Worm (Caenorhabditis elegans): ENCODE results near the gene Y48E1C.1.

Y48E1C.1 gene

DNA sequence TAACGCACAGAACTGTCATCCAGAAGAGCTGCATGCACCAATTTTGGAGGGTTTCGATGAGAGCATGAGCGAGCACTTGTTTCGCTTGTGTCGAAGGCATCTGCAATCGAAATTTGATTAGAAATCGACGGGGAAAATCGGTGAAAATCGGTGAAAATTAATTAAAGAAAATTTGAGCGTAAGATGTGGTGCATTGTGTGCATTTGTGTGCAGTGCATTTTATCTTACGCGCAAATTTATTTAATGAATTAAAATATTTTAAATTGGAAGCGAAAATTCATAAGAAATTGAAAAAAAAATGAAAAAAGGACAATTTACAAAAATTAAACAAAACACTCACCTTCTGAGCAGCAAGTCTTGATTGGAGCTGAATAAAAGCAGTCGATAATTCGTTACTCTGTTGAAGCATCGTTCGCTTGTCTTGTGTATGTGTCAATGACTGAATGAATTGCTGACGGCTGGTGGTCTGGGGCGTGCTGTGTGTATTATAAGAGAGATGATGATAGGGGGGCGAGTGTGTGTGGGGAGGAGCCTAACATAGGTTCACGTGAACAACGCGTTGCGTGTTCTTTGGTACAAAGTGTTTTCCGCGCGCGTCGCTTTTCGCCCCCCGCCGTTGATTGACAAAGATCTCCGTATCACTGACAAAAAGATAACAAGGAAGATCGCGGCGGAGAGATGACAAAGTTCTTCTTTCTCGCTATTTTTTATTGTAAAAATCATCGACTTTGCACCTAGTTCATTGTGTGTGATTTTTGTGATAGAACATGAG, 47.0 kb downstream of the Y48E1C.1 start (continued):
- TF ChIP-seq elt-2 (tag; optimal IDR thresholded peaks at IDR 0.05), result peak; percentile 82
- no peak for TF ChIP-seq fkh-10 (GFP tag; optimal IDR thresholded peaks at IDR 0.05)
- peak; percentile 15 for TF ChIP-seq zip-4 (GFP tag; optimal IDR thresholded peaks at IDR 0.05)
- no peak for TF ChIP-seq nhr-237 (tag; optimal IDR thresholded peaks at IDR 0.05)
- TF ChIP-seq lir-3 (tag; optimal IDR thresholded peaks at IDR 0.05; ENCODE audit: poor library complexity), result no peak
- TF ChIP-seq rnt-1 (tag; optimal IDR thresholded peaks at IDR 0.05), result peak; percentile 85
- no peak for TF ChIP-seq nhr-77 (tag; optimal IDR thresholded peaks at IDR 0.05)
- TF ChIP-seq nhr-85 (tag), result peak; percentile 95
- peak; percentile 24 for TF ChIP-seq nhr-11 (tag; optimal IDR thresholded peaks at IDR 0.05)
- TF ChIP-seq snpc-4 (tag; optimal IDR thresholded peaks at IDR 0.05), result no peak
- TF ChIP-seq lin-15B (tag; optimal IDR thresholded peaks at IDR 0.05), result no peak
- TF ChIP-seq nhr-12 (tag; optimal IDR thresholded peaks at IDR 0.05), result no peak
- TF ChIP-seq unc-86 (tag; optimal IDR thresholded peaks at IDR 0.05), result no peak
- TF ChIP-seq pax-3 (tag; optimal IDR thresholded peaks at IDR 0.05), result peak; percentile 5
- no peak for TF ChIP-seq vab-15 (tag; optimal IDR thresholded peaks at IDR 0.05)
- peak; percentile 60 for TF ChIP-seq skn-1 (tag; optimal IDR thresholded peaks at IDR 0.05)
- peak in 2 of 3 experiments; percentile 24 to 38 for TF ChIP-seq ceh-82 (tag; optimal IDR thresholded peaks at IDR 0.05)
- TF ChIP-seq ceh-90 (tag; optimal IDR thresholded peaks at IDR 0.05), result no peak
- TF ChIP-seq nhr-71 (tag; optimal IDR thresholded peaks at IDR 0.05), result peak; percentile 92
- TF ChIP-seq irx-1 (tag; optimal IDR thresholded peaks at IDR 0.05), result peak; percentile 50
- TF ChIP-seq nhr-19 (GFP tag; conservative IDR thresholded peaks at IDR 0.05), result peak; percentile 99
- peak; percentile 71 for TF ChIP-seq nhr-47 (tag; optimal IDR thresholded peaks at IDR 0.05)
- peak; percentile 24 to 79 (median 56) for TF ChIP-seq elt-3 (tag; optimal IDR thresholded peaks at IDR 0.05)
- TF ChIP-seq sup-37 (GFP tag; optimal IDR thresholded peaks at IDR 0.05), result peak; percentile 38

DNA sequence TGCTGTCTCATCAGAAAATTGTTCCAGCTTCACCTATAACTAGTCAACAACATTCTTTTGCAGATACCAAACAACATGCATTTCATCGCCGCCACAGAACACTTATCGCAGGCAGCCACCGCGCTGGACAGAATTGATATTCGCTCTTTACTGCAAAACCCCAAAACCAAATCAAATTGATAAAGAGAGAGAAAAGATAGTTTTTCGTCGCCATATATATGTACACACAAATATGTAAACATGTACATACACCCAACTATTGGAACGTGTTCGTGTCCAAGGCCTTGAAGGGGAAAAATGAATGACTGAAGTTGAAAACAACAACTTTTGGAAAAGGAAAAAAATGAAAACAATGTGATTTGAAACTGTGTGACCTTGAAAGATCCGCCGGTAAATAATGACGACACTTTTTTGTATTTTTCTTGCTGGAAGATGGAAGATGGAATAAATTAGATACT, 50.6 kb downstream of the Y48E1C.1 start:
- TF ChIP-seq lin-14 (GFP tag; optimal IDR thresholded peaks at IDR 0.05) (peak; percentile 54), nhr-85 (tag) (peak; percentile 88), hpl-2 (GFP tag; optimal IDR thresholded peaks at IDR 0.05) (no peak), nhr-71 (tag; optimal IDR thresholded peaks at IDR 0.05) (no peak), lsy-2 (tag; optimal IDR thresholded peaks at IDR 0.05) (peak in 1 of 2 experiments; percentile 0), mdl-1 (tag; optimal IDR thresholded peaks at IDR 0.05) (peak in 1 of 2 experiments; percentile 4), mep-1 (tag; optimal IDR thresholded peaks at IDR 0.05) (peak; percentile 60), blmp-1 (tag; optimal IDR thresholded peaks at IDR 0.05) (peak; percentile 26), elt-2 (tag; optimal IDR thresholded peaks at IDR 0.05) (peak; percentile 73), mef-2 (tag; optimal IDR thresholded peaks at IDR 0.05) (no peak)

DNA sequence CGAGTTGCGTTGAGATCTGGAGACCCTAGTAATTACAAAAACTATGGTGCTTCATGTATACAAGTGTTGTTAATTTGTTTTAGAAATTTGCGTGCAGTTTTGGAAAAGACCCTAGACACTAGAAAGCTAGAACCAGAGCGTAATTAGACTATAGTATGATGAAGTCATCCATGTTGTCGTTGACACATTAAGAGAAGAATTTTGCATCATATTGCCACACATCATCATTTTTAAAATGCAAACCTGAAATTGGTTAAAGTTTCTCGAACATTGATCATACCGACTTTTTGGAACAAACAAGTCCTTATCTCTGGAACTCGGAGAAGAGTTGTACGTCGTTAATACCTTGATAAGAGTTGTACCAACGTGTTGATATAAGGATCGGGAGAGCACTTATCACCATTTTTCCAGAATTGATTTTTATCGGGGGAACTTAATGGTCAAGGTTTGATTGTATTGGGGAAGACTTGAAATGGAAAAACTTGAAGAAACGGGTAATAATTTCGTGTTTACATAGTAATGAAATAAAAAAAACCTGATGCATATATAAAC, 53.1 kb downstream of the Y48E1C.1 start:
- TF ChIP-seq nhr-71 (tag; optimal IDR thresholded peaks at IDR 0.05) (peak; percentile 30), mef-2 (tag; optimal IDR thresholded peaks at IDR 0.05) (no peak), C16A3.4 (tag; optimal IDR thresholded peaks at IDR 0.05) (no peak), sox-4 (tag; optimal IDR thresholded peaks at IDR 0.05) (no peak), ztf-4 (tag; optimal IDR thresholded peaks at IDR 0.05) (no peak), fkh-10 (GFP tag; optimal IDR thresholded peaks at IDR 0.05) (no peak), mdl-1 (tag; optimal IDR thresholded peaks at IDR 0.05) (peak in 1 of 2 experiments; percentile 4), zag-1 (tag; optimal IDR thresholded peaks at IDR 0.05) (no peak), nhr-237 (tag; optimal IDR thresholded peaks at IDR 0.05) (no peak), lin-15B (tag; optimal IDR thresholded peaks at IDR 0.05) (no peak), fkh-8 (tag; optimal IDR thresholded peaks at IDR 0.05) (no peak), unc-98 (GFP tag; IDR thresholded peaks at IDR 0.05) (no peak), tbx-2 (tag; optimal IDR thresholded peaks at IDR 0.05) (no peak), nhr-19 (GFP tag; conservative IDR thresholded peaks at IDR 0.05) (peak; percentile 27; the same call in 1 of the 2 replicates), ama-1 (optimal IDR thresholded peaks at IDR 0.05) (no peak), dsc-1 (tag; optimal IDR thresholded peaks at IDR 0.05) (no peak), unc-30 (tag; optimal IDR thresholded peaks at IDR 0.05) (no peak), C34B4.2 (tag; optimal IDR thresholded peaks at IDR 0.05) (no peak), vab-15 (tag; optimal IDR thresholded peaks at IDR 0.05) (no peak), hlh-17 (GFP tag; optimal IDR thresholded peaks at IDR 0.05; ENCODE audit: borderline replicate concordance) (no peak), nhr-85 (tag) (no peak), lin-35 (GFP tag; optimal IDR thresholded peaks at IDR 0.05) (peak in 1 of 2 experiments; percentile 11), unc-130 (tag; optimal IDR thresholded peaks at IDR 0.05) (no peak), efl-1 (optimal IDR thresholded peaks at IDR 0.05) (no peak), efl-1 (GFP tag; optimal IDR thresholded peaks at IDR 0.05 in 1 of 2) (peak in 1 of 2 experiments; percentile 66), tlp-1 (tag; optimal IDR thresholded peaks at IDR 0.05) (peak; percentile 49)

Measured in whole organism, L1 larva.